Worm (Caenorhabditis elegans): Measurements from ENCODE around the gene C03B8.3.

Gene C03B8.3

DNA sequence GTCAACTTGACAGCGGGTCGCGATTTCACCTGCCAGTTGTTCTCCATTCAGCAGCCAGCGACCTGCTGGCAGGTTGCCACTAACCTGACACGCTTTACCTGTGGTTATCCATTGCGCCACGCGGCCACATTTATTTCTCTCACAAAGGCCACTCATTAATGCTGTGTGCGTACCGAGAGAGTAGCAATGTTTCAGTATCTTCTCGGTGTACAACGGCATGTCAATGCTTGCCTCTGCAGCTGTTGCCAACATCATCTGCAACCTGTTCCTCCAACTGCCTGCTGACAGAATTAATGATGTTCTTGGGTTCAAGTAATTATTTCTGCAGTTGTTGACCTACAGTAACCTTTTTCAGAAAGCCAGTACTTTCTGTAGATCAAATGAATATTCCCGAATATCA lies 4.4 kb downstream of the C03B8.3 start:
- TF ChIP-seq tab-1 (GFP tag; IDR thresholded peaks at IDR 0.05), result no peak
- TF ChIP-seq ztf-23 (GFP tag; IDR thresholded peaks at IDR 0.05), result no peak
- TF ChIP-seq ref-1 (GFP tag; conservative IDR thresholded peaks at IDR 0.05), result no peak
- TF ChIP-seq ztf-29 (GFP tag; IDR thresholded peaks at IDR 0.05), result no peak
- no peak for TF ChIP-seq T22C8.4 (GFP tag; IDR thresholded peaks at IDR 0.05)
- TF ChIP-seq med-1 (GFP tag; optimal IDR thresholded peaks at IDR 0.05; ENCODE audit: insufficient read depth), result no peak

DNA sequence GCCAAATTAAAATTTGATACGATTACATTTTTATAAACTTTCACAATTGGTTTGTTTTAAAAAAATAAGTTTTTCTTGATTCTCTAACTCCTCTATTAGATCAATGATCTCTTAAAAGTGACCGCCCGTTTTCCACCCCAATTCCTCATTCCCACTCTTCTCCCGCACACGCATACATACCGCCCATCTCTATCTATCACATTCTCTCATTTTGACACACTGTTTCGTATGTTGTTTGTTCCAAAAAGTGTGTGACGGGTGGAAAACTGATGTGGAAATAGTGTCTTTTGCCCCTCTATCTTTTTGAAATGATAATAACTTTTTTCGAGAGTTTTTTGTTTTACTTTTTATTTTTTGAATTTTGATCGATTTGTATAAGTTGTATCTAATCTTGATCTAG lies 6.2 kb downstream of the C03B8.3 start:
- TF ChIP-seq med-1 (GFP tag; optimal IDR thresholded peaks at IDR 0.05; ENCODE audit: insufficient read depth) (no peak), ztf-29 (GFP tag; IDR thresholded peaks at IDR 0.05) (no peak), T22C8.4 (GFP tag; IDR thresholded peaks at IDR 0.05) (no peak), tab-1 (GFP tag; IDR thresholded peaks at IDR 0.05) (no peak), cog-1 (tag; optimal IDR thresholded peaks at IDR 0.05) (no peak)

DNA sequence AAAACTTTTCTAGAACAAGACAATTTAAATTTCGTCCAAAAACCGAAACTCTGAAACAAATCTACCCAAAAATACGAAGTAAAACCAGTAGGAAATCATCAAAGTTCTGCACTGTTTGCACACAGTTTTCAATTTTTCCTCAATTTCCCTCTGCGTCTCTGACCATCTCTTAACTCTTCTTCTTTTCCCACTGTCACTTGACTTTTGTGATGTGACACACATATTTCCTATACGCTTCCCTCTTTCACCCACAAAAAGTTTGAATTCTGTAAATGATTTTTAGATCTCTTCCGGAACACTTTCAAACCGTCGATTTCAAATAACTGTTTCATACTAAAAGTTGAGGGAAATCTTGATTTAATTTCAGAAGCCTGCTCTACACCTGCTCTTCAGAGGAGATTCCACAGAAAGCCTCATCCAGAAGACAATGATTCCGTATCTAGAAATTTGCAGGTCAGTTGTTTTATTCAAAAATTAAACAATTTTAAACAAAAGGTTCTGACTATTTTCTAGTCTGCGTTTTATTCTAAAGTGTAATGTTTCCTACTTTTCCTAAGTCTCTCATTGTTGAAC lies 7.3 kb downstream of the C03B8.3 start, which contains the start of gene ncl-1:
Gene ncl-1 (plus strand): TSS at position 366 of the 573 bp plus-strand sequence.
- TF ChIP-seq ref-1 (GFP tag; conservative IDR thresholded peaks at IDR 0.05) (no peak), ztf-23 (GFP tag; IDR thresholded peaks at IDR 0.05) (no peak), klf-2 (GFP tag; conservative IDR thresholded peaks at IDR 0.05) (no peak), ztf-29 (GFP tag; IDR thresholded peaks at IDR 0.05) (no peak), med-1 (GFP tag; optimal IDR thresholded peaks at IDR 0.05; ENCODE audit: insufficient read depth) (no peak)

DNA sequence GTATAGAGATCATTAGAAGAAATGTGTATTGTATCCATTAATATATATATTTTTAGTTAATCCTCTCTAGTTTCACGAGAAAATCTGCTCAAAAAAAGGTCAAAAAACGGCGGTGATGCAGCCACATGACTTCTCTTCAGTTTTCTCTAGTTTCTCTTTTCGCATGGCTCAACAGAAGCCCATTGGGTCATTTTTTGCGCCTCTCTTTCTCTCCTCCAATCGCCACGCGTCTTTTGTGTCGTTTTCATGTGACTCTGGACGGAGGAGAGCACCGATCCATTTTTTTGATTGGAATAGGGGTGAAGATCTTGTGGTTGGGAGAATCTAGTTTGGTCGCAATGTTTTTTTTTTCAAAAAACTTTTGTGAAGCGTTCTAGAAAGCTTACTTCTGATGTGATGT lies 8.8 kb downstream of the C03B8.3 start:
- no peak for TF ChIP-seq ztf-23 (GFP tag; IDR thresholded peaks at IDR 0.05)
- no peak for TF ChIP-seq flt-1 (GFP tag; IDR thresholded peaks at IDR 0.05)
- no peak for TF ChIP-seq med-1 (GFP tag; optimal IDR thresholded peaks at IDR 0.05; ENCODE audit: insufficient read depth)
- no peak for TF ChIP-seq ref-1 (GFP tag; conservative IDR thresholded peaks at IDR 0.05)
- TF ChIP-seq tab-1 (GFP tag; IDR thresholded peaks at IDR 0.05), result no peak
- no peak for TF ChIP-seq T22C8.4 (GFP tag; IDR thresholded peaks at IDR 0.05)
- no peak for TF ChIP-seq cog-1 (tag; optimal IDR thresholded peaks at IDR 0.05)
- no peak for TF ChIP-seq klf-2 (GFP tag; conservative IDR thresholded peaks at IDR 0.05)
- TF ChIP-seq ztf-29 (GFP tag; IDR thresholded peaks at IDR 0.05), result no peak

DNA sequence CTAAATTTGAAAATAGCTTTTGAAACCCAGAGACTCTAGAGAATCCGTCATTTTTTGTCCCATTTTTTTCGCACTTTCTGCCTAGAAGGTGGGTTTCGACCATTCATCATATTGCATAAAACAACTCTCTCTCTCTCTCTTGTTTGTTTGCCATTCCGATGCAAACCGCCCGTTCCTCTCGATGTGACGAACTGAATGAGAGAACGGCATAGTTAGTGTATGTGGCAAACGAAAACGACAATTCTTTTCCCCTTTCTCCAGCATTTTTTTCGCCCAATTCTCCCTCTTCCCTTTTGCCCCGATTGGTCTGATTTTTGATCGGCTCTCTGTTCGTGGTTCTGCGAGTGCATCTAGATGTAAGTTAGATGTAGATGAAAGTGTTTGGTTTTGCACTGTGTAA lies 9.4 kb downstream of the C03B8.3 start:
- TF ChIP-seq flt-1 (GFP tag; IDR thresholded peaks at IDR 0.05) (no peak), tab-1 (GFP tag; IDR thresholded peaks at IDR 0.05) (no peak), ztf-29 (GFP tag; IDR thresholded peaks at IDR 0.05) (no peak), T22C8.4 (GFP tag; IDR thresholded peaks at IDR 0.05) (no peak)

DNA sequence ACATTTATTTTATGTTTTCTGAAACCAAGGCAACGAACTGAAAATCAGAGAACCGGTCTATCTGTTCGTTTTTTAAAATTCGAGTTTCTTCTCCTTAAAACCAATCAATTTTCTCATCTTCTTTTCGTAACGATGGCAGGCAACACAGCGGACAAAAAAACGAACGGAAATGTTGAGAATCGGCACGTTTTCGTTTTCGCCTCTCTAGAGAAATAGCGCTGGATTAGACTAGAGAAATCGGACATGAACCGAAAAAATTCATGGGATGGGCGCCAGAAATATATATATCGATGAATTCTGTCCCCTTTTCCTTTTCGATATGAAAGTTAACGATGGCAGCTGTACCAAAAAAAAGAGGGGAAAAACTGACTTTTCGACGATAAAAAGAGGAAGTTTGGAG lies 10.3 kb downstream of the C03B8.3 start:
- TF ChIP-seq ztf-29 (GFP tag; IDR thresholded peaks at IDR 0.05), result no peak
- TF ChIP-seq ztf-23 (GFP tag; IDR thresholded peaks at IDR 0.05), result no peak
- no peak for TF ChIP-seq tab-1 (GFP tag; IDR thresholded peaks at IDR 0.05)
- TF ChIP-seq ref-1 (GFP tag; conservative IDR thresholded peaks at IDR 0.05), result no peak
- no peak for TF ChIP-seq flt-1 (GFP tag; IDR thresholded peaks at IDR 0.05)
- TF ChIP-seq klf-2 (GFP tag; conservative IDR thresholded peaks at IDR 0.05), result no peak
- TF ChIP-seq med-1 (GFP tag; optimal IDR thresholded peaks at IDR 0.05; ENCODE audit: insufficient read depth), result no peak
- no peak for TF ChIP-seq T22C8.4 (GFP tag; IDR thresholded peaks at IDR 0.05)
- no peak for TF ChIP-seq cog-1 (tag; optimal IDR thresholded peaks at IDR 0.05)

DNA sequence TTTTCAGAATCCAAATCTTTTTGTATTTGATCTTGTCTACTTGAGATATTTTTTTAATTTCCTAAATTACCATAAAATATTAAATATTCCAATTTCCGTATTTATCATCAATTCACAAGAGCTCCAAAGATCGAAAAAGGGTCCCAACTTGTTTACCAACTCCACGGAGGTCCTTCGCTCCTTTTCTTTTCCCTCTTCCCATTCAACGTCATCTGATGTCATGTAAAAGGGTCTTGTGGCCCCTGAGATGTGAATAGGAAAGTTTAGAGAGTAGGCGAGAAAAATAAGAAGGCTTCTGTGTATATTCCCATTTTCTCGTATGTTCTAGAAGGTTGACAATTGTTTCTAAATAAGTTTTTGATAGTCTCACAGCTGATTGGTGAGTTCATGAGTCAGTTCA lies 10.9 kb downstream of the C03B8.3 start:
- TF ChIP-seq tab-1 (GFP tag; IDR thresholded peaks at IDR 0.05) (no peak), klf-2 (GFP tag; conservative IDR thresholded peaks at IDR 0.05) (no peak), ztf-23 (GFP tag; IDR thresholded peaks at IDR 0.05) (no peak), ref-1 (GFP tag; conservative IDR thresholded peaks at IDR 0.05) (no peak), flt-1 (GFP tag; IDR thresholded peaks at IDR 0.05) (no peak), T22C8.4 (GFP tag; IDR thresholded peaks at IDR 0.05) (no peak), med-1 (GFP tag; optimal IDR thresholded peaks at IDR 0.05; ENCODE audit: insufficient read depth) (no peak), cog-1 (tag; optimal IDR thresholded peaks at IDR 0.05) (no peak), ztf-29 (GFP tag; IDR thresholded peaks at IDR 0.05) (no peak)

DNA sequence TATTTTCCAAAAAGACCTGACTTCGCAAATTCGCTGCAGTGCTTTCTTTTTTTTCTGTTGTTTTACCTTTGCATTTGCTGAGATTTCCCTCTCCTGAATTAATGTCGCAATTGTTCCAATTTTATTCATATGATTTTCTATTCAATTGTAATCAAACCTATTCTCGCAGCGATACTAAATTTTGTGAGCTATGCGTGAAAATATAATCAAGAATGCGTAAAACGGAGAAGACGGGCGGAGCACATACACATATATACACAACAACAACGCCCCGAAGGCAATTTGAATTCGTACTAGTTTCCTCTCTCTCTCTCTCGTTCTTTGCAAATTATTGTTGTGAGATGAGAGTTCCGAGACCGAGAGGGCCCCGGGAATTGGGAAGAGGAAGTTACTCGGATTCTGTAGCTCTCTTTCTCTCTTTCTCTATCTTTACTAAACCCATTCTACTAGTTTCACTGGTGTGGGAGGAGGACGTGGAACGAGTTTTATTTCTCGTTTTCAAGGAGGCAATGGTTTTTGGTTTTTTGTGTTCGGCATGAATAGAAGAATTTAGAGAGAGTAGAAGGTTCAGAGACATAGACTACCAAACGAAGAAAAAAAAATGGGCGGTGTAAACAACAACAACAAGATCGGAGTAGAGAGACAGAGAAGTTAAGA lies 11.4 kb downstream of the C03B8.3 start:
- TF ChIP-seq ztf-23 (GFP tag; IDR thresholded peaks at IDR 0.05) (no peak), med-1 (GFP tag; optimal IDR thresholded peaks at IDR 0.05; ENCODE audit: insufficient read depth) (no peak), ref-1 (GFP tag; conservative IDR thresholded peaks at IDR 0.05) (no peak), klf-2 (GFP tag; conservative IDR thresholded peaks at IDR 0.05) (no peak), cog-1 (tag; optimal IDR thresholded peaks at IDR 0.05) (no peak), tab-1 (GFP tag; IDR thresholded peaks at IDR 0.05) (no peak), T22C8.4 (GFP tag; IDR thresholded peaks at IDR 0.05) (no peak), ztf-29 (GFP tag; IDR thresholded peaks at IDR 0.05) (no peak), flt-1 (GFP tag; IDR thresholded peaks at IDR 0.05) (no peak)

DNA sequence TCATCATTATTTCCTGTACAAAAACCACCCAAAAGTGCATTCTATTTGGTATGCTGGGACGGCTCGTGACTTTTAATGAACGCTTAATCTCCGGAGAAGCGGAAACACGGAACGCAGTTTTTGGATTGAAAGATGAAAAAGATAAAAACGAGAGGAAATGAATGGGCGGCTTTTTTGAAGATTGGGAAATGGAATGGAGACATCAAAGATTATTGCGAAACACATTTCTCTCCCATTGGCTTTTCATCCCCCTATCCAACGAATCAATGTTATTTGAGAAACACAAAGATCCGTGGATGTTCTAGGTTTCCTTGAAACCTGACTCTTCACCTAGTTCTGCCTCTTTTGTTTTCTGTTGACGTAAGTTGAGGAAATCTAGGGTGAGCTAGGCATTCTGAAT lies 12.3 kb downstream of the C03B8.3 start:
- TF ChIP-seq ztf-23 (GFP tag; IDR thresholded peaks at IDR 0.05) (no peak), ztf-29 (GFP tag; IDR thresholded peaks at IDR 0.05) (no peak), klf-2 (GFP tag; conservative IDR thresholded peaks at IDR 0.05) (no peak)

DNA sequence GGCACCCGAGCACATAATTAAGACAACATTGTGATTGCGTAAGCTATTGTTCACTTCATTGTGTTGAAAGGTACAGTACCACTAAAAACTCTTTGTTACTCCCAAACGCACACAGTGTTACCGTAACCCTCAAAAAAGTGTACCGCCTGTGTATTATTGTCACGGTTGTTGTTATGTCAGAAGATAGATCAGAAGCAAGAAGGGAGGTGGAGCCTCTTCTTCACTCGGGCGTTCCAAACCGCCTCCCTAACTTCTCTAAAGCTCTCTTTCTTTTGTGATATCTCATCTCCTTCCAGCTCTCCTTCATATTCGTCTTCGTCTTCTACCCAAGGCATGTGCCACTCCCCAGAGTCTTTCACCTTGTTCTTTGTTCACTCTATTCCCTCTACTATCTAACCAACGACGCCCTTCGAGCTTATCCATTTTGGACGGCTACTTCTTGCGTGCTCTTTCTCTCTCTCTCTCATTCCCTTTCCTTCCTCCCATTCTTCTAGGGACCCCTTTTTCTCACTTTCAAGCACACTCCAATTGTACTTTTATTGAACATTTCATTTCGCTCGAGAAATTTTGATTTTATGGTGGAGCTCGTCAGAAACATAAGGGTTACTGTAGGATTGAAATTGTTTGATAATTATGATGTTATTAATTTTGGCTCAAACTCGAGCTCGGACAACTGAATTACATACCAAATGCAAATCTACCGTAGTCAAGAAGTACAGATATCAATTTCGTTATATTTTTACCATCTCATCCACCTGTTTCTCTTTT lies 13.6 kb downstream of the C03B8.3 start:
- TF ChIP-seq flt-1 (GFP tag; IDR thresholded peaks at IDR 0.05), result no peak
- TF ChIP-seq T22C8.4 (GFP tag; IDR thresholded peaks at IDR 0.05), result no peak
- 0 out of 2 replicates have a peak, but pooled peaks have one; percentile 19 for TF ChIP-seq tab-1 (GFP tag; IDR thresholded peaks at IDR 0.05)
- TF ChIP-seq ztf-29 (GFP tag; IDR thresholded peaks at IDR 0.05), result no peak
- no peak for TF ChIP-seq med-1 (GFP tag; optimal IDR thresholded peaks at IDR 0.05; ENCODE audit: insufficient read depth)
- no peak for TF ChIP-seq ztf-23 (GFP tag; IDR thresholded peaks at IDR 0.05)
- no peak for TF ChIP-seq cog-1 (tag; optimal IDR thresholded peaks at IDR 0.05)
- no peak for TF ChIP-seq ref-1 (GFP tag; conservative IDR thresholded peaks at IDR 0.05)

Measured in whole organism, midembryonic.